Worm (Caenorhabditis elegans) whole organism, L1 larva: ENCODE measurements around the gene ugt-44.

Source experiments
- tbx-2 ChIP-seq: sonication (generic microtip); optimal IDR thresholded peaks from 2 replicates; lab custom pipeline; 2016; ENCODE audit warnings: missing genetic modification characterization, missing compliant biosample characterization
- ztf-11 ChIP-seq, 2 experiments: sonication (generic microtip); optimal IDR thresholded peaks; 2 replicates each; lab custom pipeline; 2016 to 2017; ENCODE audit warnings: missing genetic modification characterization in 2 of 2, missing biosample characterization in 1 of 2, missing compliant biosample characterization in 1 of 2

DNA sequence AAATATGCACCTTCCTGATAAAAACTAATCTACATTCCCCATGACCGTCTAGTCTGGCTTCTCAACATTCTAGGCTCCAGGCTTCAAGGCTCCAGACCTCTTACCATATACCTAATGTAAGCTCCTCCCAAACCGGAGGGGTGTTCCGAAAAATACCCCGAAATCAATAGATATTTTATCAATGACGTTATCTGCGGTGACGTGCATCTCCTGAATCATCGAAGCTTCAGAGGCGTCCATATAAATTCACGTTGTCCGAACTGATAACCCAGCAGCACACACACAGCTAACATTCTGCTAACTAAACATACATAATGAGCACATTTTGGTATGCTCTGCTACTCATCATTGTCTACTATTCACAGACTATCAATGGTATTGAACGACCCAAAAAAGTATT lies at the start of gene ugt-44:
- TF ChIP-seq ztf-11 (tag; optimal IDR thresholded peaks at IDR 0.05; lab: Kevin White, UChicago) (no peak), tbx-2 (tag; lab: Kevin White, UChicago) (no peak)
